Worm (Caenorhabditis elegans): ENCODE data around the gene str-60.

ce11 chrV:15876308-15876707 lies 21.5 kb upstream of the str-60 start, which contains the start of gene nhr-102:
- TF ChIP-seq dao-5 (tag; optimal IDR thresholded peaks at IDR 0.05) (no peak), him-1 (tag; optimal IDR thresholded peaks at IDR 0.05) (no peak)
